Fruit fly (Drosophila melanogaster) whole organism, embryonic: Measurements from ENCODE around the gene Ctr9.

Experiments
- B-H2 ChIP-seq: fragments of 200-800 bp; sonication (Bioruptor generic); optimal IDR thresholded peaks from 2 replicates; lab custom pipeline; 2018; ENCODE audit warnings: missing biosample characterization, mild to moderate bottlenecking, missing genetic modification characterization
- CG10462 ChIP-seq: fragments of 200-800 bp; sonication (Bioruptor generic); optimal IDR thresholded peaks from 2 replicates; lab custom pipeline; 2016; ENCODE audit warnings: missing biosample characterization, missing genetic modification characterization
- CG10543 ChIP-seq: fragments of 200-800 bp; sonication (Bioruptor generic); optimal IDR thresholded peaks from 3 replicates; lab custom pipeline; 2017; ENCODE audit warnings: missing biosample characterization, mild to moderate bottlenecking, missing genetic modification characterization, moderate library complexity
- CG10565 ChIP-seq: fragments of 200-800 bp; sonication (Bioruptor generic); optimal IDR thresholded peaks from 3 replicates; lab custom pipeline; 2016; ENCODE audit warnings: missing biosample characterization, mild to moderate bottlenecking, missing genetic modification characterization
- CG11456 ChIP-seq: fragments of 200-800 bp; sonication (Bioruptor generic); IDR thresholded peaks from 3 replicates; pipeline ENCODE4 v1.3.6; 2022; ENCODE audit warnings: missing biosample characterization, missing genetic modification characterization
- CG12071 ChIP-seq: fragments of 200-800 bp; sonication (Bioruptor generic); optimal IDR thresholded peaks from 3 replicates; lab custom pipeline; 2018; ENCODE audit warnings: missing biosample characterization, mild to moderate bottlenecking, missing genetic modification characterization
- CG13624 ChIP-seq: fragments of 200-800 bp; sonication (Bioruptor generic); optimal IDR thresholded peaks from 2 replicates; lab custom pipeline; 2016; ENCODE audit warnings: missing biosample characterization, missing genetic modification characterization
- CG13894 ChIP-seq: fragments of 200-800 bp; sonication (Bioruptor generic); optimal IDR thresholded peaks from 3 replicates; lab custom pipeline; 2018; ENCODE audit warnings: missing biosample characterization, mild to moderate bottlenecking, missing genetic modification characterization, moderate library complexity
- CG14050 ChIP-seq: fragments of 200-800 bp; sonication (Bioruptor generic); IDR thresholded peaks from 3 replicates; pipeline ENCODE4 v1.3.6; 2022; ENCODE audit warnings: missing biosample characterization, missing genetic modification characterization
- CG14860 ChIP-seq: fragments of 200-800 bp; sonication (Bioruptor generic); IDR thresholded peaks from 3 replicates; pipeline ENCODE4 v1.3.6; 2022; ENCODE audit warnings: missing biosample characterization, missing genetic modification characterization; ENCODE audit not compliant: partially characterized antibody
- CG17359 ChIP-seq: fragments of 200-800 bp; sonication (Bioruptor generic); optimal IDR thresholded peaks from 3 replicates; lab custom pipeline; 2018; ENCODE audit warnings: missing biosample characterization, mild to moderate bottlenecking, missing genetic modification characterization, moderate library complexity
- CG18599 ChIP-seq: fragments of 200-800 bp; sonication (Bioruptor generic); optimal IDR thresholded peaks from 3 replicates; lab custom pipeline; 2017; ENCODE audit warnings: missing biosample characterization, missing genetic modification characterization, mild to moderate bottlenecking, moderate library complexity, missing genetic modification reagents
- CG2116 ChIP-seq: fragments of 200-800 bp; sonication (Bioruptor generic); optimal IDR thresholded peaks from 3 replicates; lab custom pipeline; 2018; ENCODE audit warnings: missing biosample characterization, mild to moderate bottlenecking, missing genetic modification characterization
- CG34224 ChIP-seq: fragments of 200-800 bp; sonication (Bioruptor generic); IDR thresholded peaks from 3 replicates; pipeline ENCODE4 v1.3.6; 2022; ENCODE audit warnings: missing biosample characterization, missing genetic modification characterization; ENCODE audit not compliant: partially characterized antibody
- CG42726 ChIP-seq: fragments of 200-800 bp; sonication (Bioruptor generic); IDR thresholded peaks from 2 replicates; pipeline ENCODE4 v1.3.6; 2022; ENCODE audit warnings: missing biosample characterization, missing genetic modification characterization; ENCODE audit not compliant: partially characterized antibody
- CG5245 ChIP-seq: fragments of 200-800 bp; sonication (Bioruptor generic); optimal IDR thresholded peaks from 3 replicates; lab custom pipeline; 2016; ENCODE audit warnings: missing biosample characterization, missing genetic modification characterization
- CG7556 ChIP-seq: fragments of 200-800 bp; sonication (Bioruptor generic); optimal IDR thresholded peaks from 2 replicates; lab custom pipeline; 2017; ENCODE audit warnings: missing biosample characterization, mild to moderate bottlenecking, missing genetic modification characterization
- CG7928 ChIP-seq: fragments of 200-800 bp; sonication (Bioruptor generic); optimal IDR thresholded peaks from 2 replicates; lab custom pipeline; 2017; ENCODE audit warnings: missing biosample characterization, mild to moderate bottlenecking, missing genetic modification characterization
- CG8290 ChIP-seq, 3 experiments: fragments of 200-800 bp; sonication (Bioruptor generic); optimal IDR thresholded peaks; 2 replicates each; lab custom pipeline; 2016 to 2019; ENCODE audit warnings: missing biosample characterization in 3 of 3, missing genetic modification characterization in 3 of 3, mild to moderate bottlenecking in 2 of 3, moderate library complexity in 1 of 3
- CG9215 ChIP-seq: fragments of 200-800 bp; sonication (Bioruptor generic); IDR thresholded peaks from 2 replicates; pipeline ENCODE4 v1.3.6; 2022; ENCODE audit warnings: missing biosample characterization, missing genetic modification characterization
- CHES-1-like ChIP-seq: fragments of 200-800 bp; sonication (Bioruptor generic); optimal IDR thresholded peaks from 2 replicates; lab custom pipeline; 2016; ENCODE audit warnings: missing biosample characterization, missing genetic modification characterization
- CrebB ChIP-seq: fragments of 200-800 bp; sonication (Bioruptor generic); optimal IDR thresholded peaks from 3 replicates; lab custom pipeline; 2018; ENCODE audit warnings: missing biosample characterization, mild to moderate bottlenecking, missing genetic modification characterization
- Myb ChIP-seq: fragments of 200-800 bp; sonication (Bioruptor generic); optimal IDR thresholded peaks from 2 replicates; lab custom pipeline; 2016; ENCODE audit warnings: missing biosample characterization, missing genetic modification characterization
- NC2β ChIP-seq: fragments of 200-800 bp; sonication (Bioruptor generic); optimal IDR thresholded peaks from 2 replicates; lab custom pipeline; 2016; ENCODE audit warnings: missing biosample characterization, missing genetic modification characterization
- NK7.1 ChIP-seq: fragments of 200-800 bp; sonication (Bioruptor generic); optimal IDR thresholded peaks from 3 replicates; lab custom pipeline; 2016; ENCODE audit warnings: missing biosample characterization, missing genetic modification characterization
- Neu2 ChIP-seq: fragments of 200-800 bp; sonication (Bioruptor generic); optimal IDR thresholded peaks from 3 replicates; lab custom pipeline; 2016; ENCODE audit warnings: missing biosample characterization, missing genetic modification characterization, borderline replicate concordance
- Sin3A ChIP-seq: fragments of >200 bp; optimal IDR thresholded peaks from 2 replicates; lab custom pipeline; 2018
- TFAM ChIP-seq: fragments of 200-800 bp; sonication (Bioruptor generic); optimal IDR thresholded peaks from 2 replicates; lab custom pipeline; 2017; ENCODE audit warnings: missing biosample characterization, missing genetic modification characterization, inconsistent platforms
- YL-1 ChIP-seq: fragments of 200-800 bp; sonication (Bioruptor generic); optimal IDR thresholded peaks from 3 replicates; lab custom pipeline; 2017; ENCODE audit warnings: missing biosample characterization, mild to moderate bottlenecking, missing genetic modification characterization
- ci ChIP-seq: fragments of 200-800 bp; sonication (Bioruptor generic); IDR thresholded peaks from 3 replicates; pipeline ENCODE4 v1.3.6; 2022; ENCODE audit warnings: missing biosample characterization, missing genetic modification characterization
- da ChIP-seq: fragments of 200-800 bp; sonication (Bioruptor generic); optimal IDR thresholded peaks from 2 replicates; lab custom pipeline; 2016; ENCODE audit warnings: missing biosample characterization, missing genetic modification characterization
- dysf ChIP-seq: fragments of 200-800 bp; sonication (Bioruptor generic); IDR thresholded peaks from 3 replicates; pipeline ENCODE4 v1.3.6; 2022; ENCODE audit warnings: missing biosample characterization, missing genetic modification characterization
- fu2 ChIP-seq: fragments of 200-800 bp; sonication (Bioruptor generic); optimal IDR thresholded peaks from 2 replicates; lab custom pipeline; 2016; ENCODE audit warnings: missing biosample characterization, missing genetic modification characterization
- grn ChIP-seq: fragments of 200-800 bp; sonication (Bioruptor generic); optimal IDR thresholded peaks from 3 replicates; lab custom pipeline; 2017; ENCODE audit warnings: missing biosample characterization, missing genetic modification characterization
- hkb ChIP-seq, 2 experiments: fragments of 200-800 bp in 1 of 2; fragments of >200 bp in 1 of 2; sonication (Bioruptor generic) in 1 of 2; IDR thresholded peaks in 1 of 2; optimal IDR thresholded peaks in 1 of 2; 2 replicates each; pipeline versions ENCODE4 v1.3.6 to Lab custom; 2017 to 2022; ENCODE audit warnings: missing biosample characterization in 1 of 2, missing genetic modification characterization in 1 of 2
- ind ChIP-seq: fragments of 200-800 bp; sonication (Bioruptor generic); optimal IDR thresholded peaks from 3 replicates; lab custom pipeline; 2016; ENCODE audit warnings: missing biosample characterization, missing genetic modification characterization
- insv ChIP-seq, 2 experiments: fragments of 200-800 bp; sonication (Bioruptor generic); optimal IDR thresholded peaks; 3 replicates each; lab custom pipeline; 2016 to 2018; ENCODE audit warnings: missing biosample characterization in 2 of 2, missing genetic modification characterization in 2 of 2
- lbe ChIP-seq: fragments of 200-800 bp; sonication (Bioruptor generic); optimal IDR thresholded peaks from 2 replicates; lab custom pipeline; 2016; ENCODE audit warnings: missing biosample characterization, mild to moderate bottlenecking, missing genetic modification characterization
- lola ChIP-seq, 3 experiments: fragments of >200 bp in 2 of 3; fragments of 200-800 bp in 1 of 3; sonication (Bioruptor generic) in 1 of 3; optimal IDR thresholded peaks; 2 replicates each; lab custom pipeline; 2017 to 2019; ENCODE audit warnings: missing biosample characterization in 3 of 3, missing genetic modification characterization in 3 of 3, mild to moderate bottlenecking in 1 of 3, moderate library complexity in 1 of 3
- nerfin-1 ChIP-seq: fragments of 200-800 bp; sonication (Bioruptor generic); optimal IDR thresholded peaks from 3 replicates; lab custom pipeline; 2019; ENCODE audit warnings: missing biosample characterization, mild to moderate bottlenecking, missing genetic modification characterization, moderate library complexity
- nerfin-2 ChIP-seq: fragments of 200-800 bp; sonication (Bioruptor generic); IDR thresholded peaks from 2 replicates; pipeline ENCODE4 v1.3.6; 2022; ENCODE audit warnings: missing biosample characterization, missing genetic modification characterization; ENCODE audit not compliant: partially characterized antibody
- pum ChIP-seq: fragments of 200-800 bp; sonication (Bioruptor generic); optimal IDR thresholded peaks from 2 replicates; lab custom pipeline; 2016; ENCODE audit warnings: missing biosample characterization, missing genetic modification characterization
- ranshi ChIP-seq: fragments of 200-800 bp; sonication (Bioruptor generic); IDR thresholded peaks from 2 replicates; pipeline ENCODE4 v1.3.6; 2022; ENCODE audit warnings: missing biosample characterization, missing genetic modification characterization
- row ChIP-seq: fragments of 200-800 bp; sonication (Bioruptor generic); IDR thresholded peaks from 3 replicates; pipeline ENCODE4 v1.3.6; 2022; ENCODE audit warnings: missing biosample characterization, missing genetic modification characterization
- sisA ChIP-seq: fragments of 200-800 bp; sonication (Bioruptor generic); IDR thresholded peaks from 2 replicates; pipeline ENCODE4 v1.3.6; 2022; ENCODE audit warnings: missing biosample characterization, missing genetic modification characterization
- slp2 ChIP-seq: fragments of 200-800 bp; sonication (Bioruptor generic); optimal IDR thresholded peaks from 2 replicates; lab custom pipeline; 2016; ENCODE audit warnings: missing biosample characterization, missing genetic modification characterization
- ssp ChIP-seq: fragments of 200-800 bp; sonication (Bioruptor generic); IDR thresholded peaks from 2 replicates; pipeline ENCODE4 v1.3.6; 2022; ENCODE audit warnings: missing biosample characterization, missing genetic modification characterization
- wek ChIP-seq: fragments of 200-800 bp; sonication (Bioruptor generic); optimal IDR thresholded peaks from 3 replicates; lab custom pipeline; 2018; ENCODE audit warnings: missing biosample characterization, mild to moderate bottlenecking, missing genetic modification characterization, moderate library complexity

Ctr9 gene

DNA sequence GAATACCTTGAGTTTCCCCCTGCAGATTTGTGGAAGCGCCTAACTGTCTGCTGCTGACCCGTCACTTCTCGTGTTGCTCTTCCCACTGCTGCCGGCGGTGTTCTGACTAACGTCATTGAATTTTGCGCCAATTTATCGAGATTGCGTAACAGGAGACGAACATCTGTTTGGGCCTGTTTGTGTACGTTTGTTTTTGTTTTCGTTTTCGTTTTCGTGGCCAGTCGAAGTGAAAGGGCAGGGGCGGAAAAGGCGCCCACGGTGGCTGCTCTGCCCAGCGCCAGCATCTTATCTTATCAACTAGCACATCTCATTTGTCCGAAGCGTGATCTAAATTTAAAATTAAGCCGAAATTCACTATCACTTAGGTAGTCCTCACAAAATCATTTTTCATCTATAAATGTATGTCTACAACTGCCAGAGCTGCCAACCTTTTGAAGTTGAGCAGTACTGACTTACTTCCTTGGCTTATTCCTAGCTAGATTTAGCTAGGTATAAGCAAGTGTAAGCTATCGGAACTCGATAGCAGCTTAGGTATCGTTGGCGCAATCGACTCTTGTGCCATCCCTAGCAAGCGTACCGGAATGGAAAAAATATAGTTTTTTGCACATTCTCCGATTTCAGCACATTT, at the start of gene Ctr9, which contains the start of gene Nt5a (continued):
- TF ChIP-seq CG7556 (GFP tag; lab: Kevin White, UChicago) (peak; percentile 10), sisA (peak; percentile 32), CG9215 (peak; percentile 44), Neu2 (no peak), lola (GFP tag; optimal IDR thresholded peaks at IDR 0.05; lab: Kevin White, UChicago) (peak in 1 of 3 experiments; percentile 16), CG42726 (GFP tag; lab: Robert Waterston, UW) (peak; percentile 16; the same call in 1 of the 2 replicates), ind (peak; percentile 38), row (GFP tag; lab: Robert Waterston, UW) (peak; percentile 85), Sin3A (peak; percentile 80), fu2 (GFP tag; lab: Kevin White, UChicago) (peak; percentile 60), CG10565 (GFP tag; lab: Kevin White, UChicago) (no peak), CG2116 (GFP tag; lab: Kevin White, UChicago) (peak; percentile 78), CG18599 (GFP tag; lab: Kevin White, UChicago) (peak; percentile 38), da (peak; percentile 28), ci (GFP tag; lab: Robert Waterston, UW) (peak; percentile 67; the same call in 2 of the 3 replicates), CG12071 (GFP tag; lab: Kevin White, UChicago) (no peak), slp2 (peak; percentile 26), CG13894 (tag; lab: Kevin White, UChicago) (peak; percentile 76), nerfin-1 (peak; percentile 69), CrebB (tag; lab: Kevin White, UChicago) (peak; percentile 48), CG14050 (GFP tag; lab: Robert Waterston, UW) (no peak), B-H2 (GFP tag; lab: Kevin White, UChicago) (peak; percentile 87), CG10543 (GFP tag; lab: Kevin White, UChicago) (peak; percentile 76), insv (GFP tag; optimal IDR thresholded peaks at IDR 0.05; lab: Kevin White, UChicago) (peak in 1 of 2 experiments; percentile 71), CG14860 (GFP tag; lab: Robert Waterston, UW) (peak; percentile 68), CG13624 (GFP tag; lab: Kevin White, UChicago) (peak; percentile 70), CHES-1-like (peak; percentile 56), CG5245 (GFP tag; lab: Kevin White, UChicago) (no peak), wek (GFP tag; lab: Kevin White, UChicago) (no peak), pum (no peak), ssp (peak; percentile 73), CG34224 (GFP tag; lab: Robert Waterston, UW) (peak; percentile 81), grn (GFP tag; lab: Kevin White, UChicago) (peak; percentile 41), lbe (no peak), TFAM (GFP tag; lab: Kevin White, UChicago) (no peak), CG17359 (tag; lab: Kevin White, UChicago) (peak; percentile 31), YL-1 (GFP tag; lab: Kevin White, UChicago) (peak; percentile 91), Myb (GFP tag; lab: Kevin White, UChicago) (peak; percentile 72), CG10462 (GFP tag; lab: Kevin White, UChicago) (no peak), NK7.1 (GFP tag; lab: Kevin White, UChicago) (peak; percentile 28), ranshi (GFP tag; lab: Robert Waterston, UW) (peak; percentile 46; the same call in 1 of the 2 replicates), CG8290 (GFP tag; optimal IDR thresholded peaks at IDR 0.05; lab: Kevin White, UChicago) (no peak), CG8290 (tag; optimal IDR thresholded peaks at IDR 0.05; lab: Kevin White, UChicago) (peak in 1 of 2 experiments; percentile 90), CG7928 (GFP tag; lab: Kevin White, UChicago) (peak; percentile 45), NC2β (GFP tag; lab: Kevin White, UChicago) (peak; percentile 15), dysf (GFP tag; lab: Robert Waterston, UW) (peak; percentile 40; the same call in 2 of the 3 replicates), nerfin-2 (GFP tag; lab: Robert Waterston, UW) (peak; percentile 49), hkb (optimal IDR thresholded peaks at IDR 0.05; lab: Kevin White, UChicago) (peak; percentile 24), hkb (GFP tag; IDR thresholded peaks at IDR 0.05; lab: Robert Waterston, UW) (peak; percentile 36; the same call in 1 of the 2 replicates), CG11456 (peak; percentile 81)
